Fruit fly (Drosophila melanogaster): ENCODE results near the gene tHMG2.

tHMG2 gene

dm6 chr3R:22487037-22487492 is 5.7 kb upstream of the tHMG2 start, which contains the start of gene Pfdn5 (continued):
- TF ChIP-seq CG8290 (GFP tag; optimal IDR thresholded peaks at IDR 0.05) (no peak), CG8290 (tag; optimal IDR thresholded peaks at IDR 0.05) (no peak), luna (GFP tag; optimal IDR thresholded peaks at IDR 0.05) (no peak), knrl (GFP tag; IDR thresholded peaks at IDR 0.05; ENCODE audit: partially characterized antibody) (peak; percentile 70), CG2120 (GFP tag; optimal IDR thresholded peaks at IDR 0.05) (peak; percentile 49), gfzf (GFP tag; optimal IDR thresholded peaks at IDR 0.05) (peak; percentile 38), stwl (tag; optimal IDR thresholded peaks at IDR 0.05) (peak; percentile 95), grau (tag; optimal IDR thresholded peaks at IDR 0.05) (no peak), sob (GFP tag; IDR thresholded peaks at IDR 0.05) (no peak), pnt (GFP tag; optimal IDR thresholded peaks at IDR 0.05) (no peak), CG7786 (GFP tag; optimal IDR thresholded peaks at IDR 0.05) (no peak), Sry-δ (GFP tag; optimal IDR thresholded peaks at IDR 0.05) (peak; percentile 86), CG9876 (GFP tag; optimal IDR thresholded peaks at IDR 0.05) (no peak), CG6683 (GFP tag; optimal IDR thresholded peaks at IDR 0.05) (no peak), CG8089 (GFP tag; optimal IDR thresholded peaks at IDR 0.05) (no peak), bsh (GFP tag; optimal IDR thresholded peaks at IDR 0.05) (no peak), tx (GFP tag; optimal IDR thresholded peaks at IDR 0.05) (peak; percentile 12), CG2678 (tag; optimal IDR thresholded peaks at IDR 0.05) (no peak), vfl (GFP tag; optimal IDR thresholded peaks at IDR 0.05) (no peak), pan (optimal IDR thresholded peaks at IDR 0.05) (no peak), pan (GFP tag; optimal IDR thresholded peaks at IDR 0.05 in 1 of 2, IDR thresholded peaks at IDR 0.05 in 1 of 2) (no peak), tio (GFP tag; optimal IDR thresholded peaks at IDR 0.05) (no peak), CG10543 (GFP tag; optimal IDR thresholded peaks at IDR 0.05) (no peak), zen (tag; optimal IDR thresholded peaks at IDR 0.05) (no peak), YL-1 (GFP tag; optimal IDR thresholded peaks at IDR 0.05) (peak; percentile 84), hb (GFP tag; IDR thresholded peaks at IDR 0.05; ENCODE audit: partially characterized antibody) (peak; percentile 86), psq (GFP tag; optimal IDR thresholded peaks at IDR 0.05) (no peak), Lhr (GFP tag; optimal IDR thresholded peaks at IDR 0.05) (peak; percentile 9), fd3F (GFP tag; optimal IDR thresholded peaks at IDR 0.05) (no peak), NC2β (GFP tag; optimal IDR thresholded peaks at IDR 0.05) (peak; percentile 1), fu2 (GFP tag; optimal IDR thresholded peaks at IDR 0.05) (peak; percentile 5), CG4617 (GFP tag; optimal IDR thresholded peaks at IDR 0.05; ENCODE audit: borderline replicate concordance) (peak; percentile 94), Blimp-1 (GFP tag; optimal IDR thresholded peaks at IDR 0.05) (no peak), caup (GFP tag; optimal IDR thresholded peaks at IDR 0.05; ENCODE audit: severe bottlenecking) (no peak), Nf-YB (GFP tag; optimal IDR thresholded peaks at IDR 0.05) (no peak), insv (GFP tag; optimal IDR thresholded peaks at IDR 0.05) (no peak), Bgb (GFP tag; IDR thresholded peaks at IDR 0.05; ENCODE audit: partially characterized antibody) (peak; percentile 91), ftz-f1 (GFP tag; optimal IDR thresholded peaks at IDR 0.05) (peak; percentile 16), CG34422 (GFP tag; IDR thresholded peaks at IDR 0.05) (no peak), CG2129 (GFP tag; IDR thresholded peaks at IDR 0.05; ENCODE audit: partially characterized antibody) (peak; percentile 30; the same call in 1 of the 2 replicates), croc (GFP tag; conservative IDR thresholded peaks at IDR 0.05) (no peak), CG14860 (GFP tag; IDR thresholded peaks at IDR 0.05; ENCODE audit: partially characterized antibody) (peak; percentile 88)
